Fruit fly (Drosophila melanogaster): ENCODE data around the gene CG7985.

CG7985 gene

DNA sequence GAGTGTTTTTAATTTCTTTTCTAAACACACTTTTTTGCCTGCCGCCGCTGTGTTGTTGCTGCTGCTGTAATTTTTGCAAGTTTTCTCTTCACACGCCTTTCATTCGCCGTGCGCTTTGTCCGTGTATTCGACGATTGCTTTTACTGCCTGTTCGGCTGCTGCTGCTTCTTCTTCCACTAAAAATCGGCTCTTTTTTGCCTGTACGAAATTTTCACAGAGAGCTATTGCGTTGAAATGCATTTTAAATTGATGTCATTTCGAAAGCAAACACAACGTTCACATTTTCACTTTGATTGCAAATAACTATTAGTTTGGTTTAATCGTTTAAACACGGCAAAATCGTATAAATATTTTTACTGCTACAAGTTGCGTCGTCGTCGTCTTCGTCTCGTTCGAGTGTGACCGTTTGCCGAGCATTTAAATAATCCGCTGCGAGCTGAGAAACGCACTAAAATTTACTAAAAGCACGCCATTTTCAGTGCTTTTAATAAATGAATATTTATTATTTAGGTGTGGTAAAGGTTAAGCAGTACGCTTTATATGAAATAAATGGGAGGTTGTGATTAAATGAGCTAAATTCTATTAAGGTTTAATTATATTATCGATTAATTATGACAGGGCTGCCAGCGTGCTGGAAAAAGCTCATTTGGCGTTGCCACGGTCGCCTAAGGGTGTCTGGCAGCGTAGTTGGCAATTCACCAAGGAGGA is at the start of gene CG7985, which contains the start of gene Ssdp:
CG7985 (plus strand) TSS at position 681 of the 708 bp plus-strand sequence.
Ssdp (minus strand) TSS at position 419 of the 708 bp plus-strand sequence.
- TF ChIP-seq Hr4 (GFP tag; optimal IDR thresholded peaks at IDR 0.05), result no peak
- no peak for TF ChIP-seq net (GFP tag; optimal IDR thresholded peaks at IDR 0.05)
- TF ChIP-seq CG11762 (GFP tag; optimal IDR thresholded peaks at IDR 0.05; ENCODE audit: insufficient read depth), result no peak
- no peak for TF ChIP-seq CG10631 (GFP tag; optimal IDR thresholded peaks at IDR 0.05)
- no peak for TF ChIP-seq CG4318 (GFP tag; optimal IDR thresholded peaks at IDR 0.05)
- no peak for TF ChIP-seq Hr39 (GFP tag; optimal IDR thresholded peaks at IDR 0.05)
- no peak for TF ChIP-seq CG8319 (GFP tag; optimal IDR thresholded peaks at IDR 0.05)
- no peak for TF ChIP-seq esn (GFP tag; optimal IDR thresholded peaks at IDR 0.05)
- no peak for TF ChIP-seq CG3032 (tag; optimal IDR thresholded peaks at IDR 0.05)
- peak; percentile 23 for TF ChIP-seq pdm3 (GFP tag; optimal IDR thresholded peaks at IDR 0.05)
- no peak for TF ChIP-seq Sox14 (GFP tag; optimal IDR thresholded peaks at IDR 0.05)
- TF ChIP-seq CG8632 (GFP tag; optimal IDR thresholded peaks at IDR 0.05), result no peak
- no peak for TF ChIP-seq CG15336 (GFP tag; IDR thresholded peaks at IDR 0.05)
- TF ChIP-seq CG8119 (GFP tag; IDR thresholded peaks at IDR 0.05), result no peak
- peak; percentile 11 for TF ChIP-seq Smox (GFP tag; optimal IDR thresholded peaks at IDR 0.05)
- no peak for TF ChIP-seq fd85E (GFP tag; optimal IDR thresholded peaks at IDR 0.05)
- TF ChIP-seq CG6854 (GFP tag; optimal IDR thresholded peaks at IDR 0.05), result peak; percentile 14
- no peak for TF ChIP-seq achi (GFP tag; optimal IDR thresholded peaks at IDR 0.05)
- peak; percentile 11 for TF ChIP-seq Met (GFP tag; optimal IDR thresholded peaks at IDR 0.05)
- TF ChIP-seq ss (GFP tag; optimal IDR thresholded peaks at IDR 0.05), result no peak
- no peak for TF ChIP-seq Ets21C (GFP tag; optimal IDR thresholded peaks at IDR 0.05)
- no peak for TF ChIP-seq Eip78C (GFP tag)

DNA sequence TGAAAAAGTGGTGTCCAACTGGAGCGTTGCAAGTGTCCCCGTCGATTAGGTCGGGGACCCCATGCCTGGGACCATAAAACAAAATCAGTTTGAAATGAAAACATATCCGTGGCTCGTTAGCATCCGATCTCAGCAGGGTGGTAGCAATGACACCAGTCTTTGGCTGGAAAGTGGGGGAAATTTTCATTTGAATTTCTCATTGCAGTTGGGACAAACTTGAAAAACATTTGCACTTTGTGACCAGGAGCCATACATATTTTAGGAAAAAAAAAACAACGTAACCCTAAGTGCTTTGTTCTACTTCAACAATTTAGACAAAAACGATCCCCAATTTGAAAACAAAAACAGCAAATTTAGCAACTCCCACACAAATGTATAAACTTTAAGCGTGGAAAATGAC is 47.8 kb upstream of the CG7985 start, which contains the start of gene CG14316:
CG14316 (plus strand) TSS at position 301 of the 400 bp plus-strand sequence.
- no peak for TF ChIP-seq Smox (GFP tag; optimal IDR thresholded peaks at IDR 0.05)
- TF ChIP-seq Ets96B (tag; optimal IDR thresholded peaks at IDR 0.05), result no peak
- TF ChIP-seq CG3919 (GFP tag; optimal IDR thresholded peaks at IDR 0.05), result no peak
- no peak for TF ChIP-seq CG8319 (GFP tag; optimal IDR thresholded peaks at IDR 0.05)
- no peak for TF ChIP-seq svp (GFP tag)
- TF ChIP-seq CG8119 (GFP tag; IDR thresholded peaks at IDR 0.05), result no peak

DNA sequence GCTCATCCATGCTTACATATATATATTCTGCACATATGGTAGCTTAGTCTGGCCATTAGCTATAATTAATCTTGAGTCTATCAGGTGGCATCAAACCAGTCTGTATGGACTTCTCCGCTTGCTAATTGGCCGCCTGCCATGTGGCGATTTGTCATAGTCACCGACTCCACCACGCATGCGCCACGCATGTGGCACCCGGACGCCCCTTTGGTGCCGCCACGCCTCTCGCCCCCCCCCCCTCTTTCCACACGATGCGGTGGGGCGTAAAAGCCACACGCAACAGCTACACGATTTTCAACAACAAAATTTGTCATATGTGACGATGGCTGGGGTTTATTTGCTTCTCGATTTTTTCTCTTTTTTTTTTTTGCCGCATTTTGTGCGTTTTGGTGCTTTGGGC is 46.0 kb upstream of the CG7985 start:
- TF ChIP-seq CG15336 (GFP tag; IDR thresholded peaks at IDR 0.05) (0 out of 2 replicates have a peak, but pooled peaks have one; percentile 31), CG11294 (GFP tag; IDR thresholded peaks at IDR 0.05) (no peak), CG11902 (GFP tag; optimal IDR thresholded peaks at IDR 0.05) (no peak), Ets21C (GFP tag; optimal IDR thresholded peaks at IDR 0.05) (no peak), CG31627 (GFP tag; optimal IDR thresholded peaks at IDR 0.05) (no peak), Eip93F (GFP tag; optimal IDR thresholded peaks at IDR 0.05) (no peak), Sox102F (GFP tag; optimal IDR thresholded peaks at IDR 0.05) (no peak), CG6163 (GFP tag; IDR thresholded peaks at IDR 0.05) (0 out of 3 replicates have a peak, but pooled peaks have one; percentile 30), CG16779 (tag; optimal IDR thresholded peaks at IDR 0.05) (no peak), CG10669 (GFP tag; optimal IDR thresholded peaks at IDR 0.05) (no peak), OdsH (GFP tag; optimal IDR thresholded peaks at IDR 0.05) (no peak), CG8319 (GFP tag; optimal IDR thresholded peaks at IDR 0.05) (no peak), CG32006 (GFP tag; optimal IDR thresholded peaks at IDR 0.05) (no peak), Smox (GFP tag; optimal IDR thresholded peaks at IDR 0.05) (no peak), CG6854 (GFP tag; optimal IDR thresholded peaks at IDR 0.05) (no peak), CG7368 (GFP tag; optimal IDR thresholded peaks at IDR 0.05) (no peak), ss (GFP tag; optimal IDR thresholded peaks at IDR 0.05) (peak in 1 of 2 experiments; percentile 57), Eip78C (GFP tag) (no peak), CG3919 (GFP tag; optimal IDR thresholded peaks at IDR 0.05) (no peak)

Measured in whole organism, prepupa.